Worm (Caenorhabditis elegans): ENCODE measurements around the gene oac-11.

DNA sequence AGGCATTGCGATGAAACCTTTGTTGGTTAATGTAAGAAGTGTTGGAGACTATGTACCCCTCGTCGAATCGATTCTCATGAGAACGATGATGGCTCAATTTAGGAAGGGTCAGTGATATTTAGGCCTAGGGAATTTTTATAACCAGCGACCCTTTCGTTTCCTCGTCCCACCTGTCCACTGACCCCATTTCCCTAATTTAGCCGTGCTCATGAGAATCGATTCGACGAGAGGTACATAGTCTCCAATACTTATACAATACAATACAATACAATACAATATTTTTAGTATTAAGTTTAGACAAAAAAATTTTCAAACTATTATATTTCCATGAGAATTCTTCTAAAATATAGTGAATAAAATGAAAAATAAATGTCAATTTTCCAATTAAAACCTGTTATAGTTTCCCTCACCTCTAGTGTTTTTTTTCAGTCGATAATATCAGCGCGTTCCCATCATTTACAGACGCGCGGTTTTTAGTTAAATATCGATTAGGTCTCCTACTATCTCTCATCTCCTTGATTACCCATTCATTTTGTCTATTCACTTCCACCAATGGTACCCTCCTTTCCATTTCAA lies 46.0 kb upstream of the oac-11 start, which contains the start of the genes F53C3.11 and fbxb-103:
- TF ChIP-seq tbx-11 (GFP tag; IDR thresholded peaks at IDR 0.05) (no peak), ama-1 (optimal IDR thresholded peaks at IDR 0.05) (no peak), scrt-1 (GFP tag; IDR thresholded peaks at IDR 0.05) (no peak), ceh-13 (GFP tag; optimal IDR thresholded peaks at IDR 0.05) (no peak), ets-7 (tag; optimal IDR thresholded peaks at IDR 0.05) (no peak), aly-1 (tag; optimal IDR thresholded peaks at IDR 0.05) (no peak), hmg-4 (GFP tag; optimal IDR thresholded peaks at IDR 0.05) (no peak), F13C5.2 (tag; optimal IDR thresholded peaks at IDR 0.05) (no peak)
